Fruit fly (Drosophila melanogaster): ENCODE results near the gene narya.
A peak's percentile ranks its signal among the peaks of the same experiment; 100 is the strongest.

The narya gene

dm6 chrX:19496808-19497259 lies 22.0 kb downstream of the narya start (continued):
- TF ChIP-seq CG3838 (GFP tag; optimal IDR thresholded peaks at IDR 0.05) = no peak
- no peak for TF ChIP-seq cato (GFP tag; optimal IDR thresholded peaks at IDR 0.05; ENCODE audit: borderline replicate concordance)
- TF ChIP-seq CG13624 (GFP tag; optimal IDR thresholded peaks at IDR 0.05) = no peak
- TF ChIP-seq CG1024 (GFP tag; IDR thresholded peaks at IDR 0.05) = no peak
- TF ChIP-seq CG31224 (GFP tag; IDR thresholded peaks at IDR 0.05) = no peak
- no peak for TF ChIP-seq CG2875 (GFP tag; optimal IDR thresholded peaks at IDR 0.05)
- no peak for TF ChIP-seq Oli (tag; optimal IDR thresholded peaks at IDR 0.05)
- peak; percentile 68 for TF ChIP-seq CG32532 (GFP tag; IDR thresholded peaks at IDR 0.05)
- TF ChIP-seq gce (GFP tag; IDR thresholded peaks at IDR 0.05) = no peak
- TF ChIP-seq Ada2b (GFP tag; IDR thresholded peaks at IDR 0.05) = no peak
- peak; percentile 49; the same call in 2 of the 3 replicates for TF ChIP-seq CG16813 (GFP tag; IDR thresholded peaks at IDR 0.05; ENCODE audit: partially characterized antibody)
- TF ChIP-seq stc (GFP tag; IDR thresholded peaks at IDR 0.05) = no peak
- TF ChIP-seq CG9727 (GFP tag; optimal IDR thresholded peaks at IDR 0.05) = no peak
- no peak for TF ChIP-seq CoRest (tag; optimal IDR thresholded peaks at IDR 0.05)
- TF ChIP-seq CG4854 (GFP tag; optimal IDR thresholded peaks at IDR 0.05) = no peak
- peak; percentile 68 for TF ChIP-seq CG17912 (GFP tag; optimal IDR thresholded peaks at IDR 0.05)
- no peak for TF ChIP-seq TFAM (GFP tag; optimal IDR thresholded peaks at IDR 0.05)
- no peak for TF ChIP-seq ac (GFP tag; optimal IDR thresholded peaks at IDR 0.05)
- TF ChIP-seq CG7928 (GFP tag; optimal IDR thresholded peaks at IDR 0.05) = no peak
- no peak for TF ChIP-seq MTF-1 (GFP tag; optimal IDR thresholded peaks at IDR 0.05; ENCODE audit: borderline replicate concordance)
- no peak for TF ChIP-seq CG8765 (GFP tag; IDR thresholded peaks at IDR 0.05)
- no peak for TF ChIP-seq CG30020 (tag; optimal IDR thresholded peaks at IDR 0.05)
- no peak for TF ChIP-seq zfh1 (GFP tag; IDR thresholded peaks at IDR 0.05)
- no peak for TF ChIP-seq disco-r (GFP tag; optimal IDR thresholded peaks at IDR 0.05)
- no peak for TF ChIP-seq Ptx1 (GFP tag; IDR thresholded peaks at IDR 0.05)
- peak; percentile 97 for TF ChIP-seq chinmo (GFP tag; IDR thresholded peaks at IDR 0.05; ENCODE audit: partially characterized antibody)
- no peak for TF ChIP-seq emc (GFP tag; optimal IDR thresholded peaks at IDR 0.05)
- TF ChIP-seq Doc2 (GFP tag; IDR thresholded peaks at IDR 0.05) = no peak
- no peak for TF ChIP-seq fd64A (GFP tag; optimal IDR thresholded peaks at IDR 0.05)
- no peak for TF ChIP-seq CG3407 (GFP tag; optimal IDR thresholded peaks at IDR 0.05)
- no peak for TF ChIP-seq dimm (GFP tag; IDR thresholded peaks at IDR 0.05)
- TF ChIP-seq gro (GFP tag; optimal IDR thresholded peaks at IDR 0.05) = peak; percentile 26
- TF ChIP-seq hkb (optimal IDR thresholded peaks at IDR 0.05) = no peak
- TF ChIP-seq hkb (GFP tag; IDR thresholded peaks at IDR 0.05) = no peak
- TF ChIP-seq CG12659 (GFP tag; optimal IDR thresholded peaks at IDR 0.05) = peak; percentile 60
- TF ChIP-seq nmo (GFP tag; optimal IDR thresholded peaks at IDR 0.05) = peak; percentile 6
- TF ChIP-seq sob (GFP tag; IDR thresholded peaks at IDR 0.05) = peak; percentile 55
- peak; percentile 42 for TF ChIP-seq CG3847 (GFP tag; IDR thresholded peaks at IDR 0.05)
- no peak for TF ChIP-seq ham (GFP tag; IDR thresholded peaks at IDR 0.05)
- TF ChIP-seq CG11247 (GFP tag; IDR thresholded peaks at IDR 0.05) = no peak
- TF ChIP-seq br (optimal IDR thresholded peaks at IDR 0.05) = no peak
- no peak for TF ChIP-seq CG3995 (GFP tag; optimal IDR thresholded peaks at IDR 0.05)
- TF ChIP-seq CG33213 (GFP tag; optimal IDR thresholded peaks at IDR 0.05) = peak; percentile 27
- no peak for TF ChIP-seq jing (GFP tag; optimal IDR thresholded peaks at IDR 0.05)
- no peak for TF ChIP-seq tx (GFP tag; optimal IDR thresholded peaks at IDR 0.05)
- TF ChIP-seq CG34224 (GFP tag; IDR thresholded peaks at IDR 0.05; ENCODE audit: partially characterized antibody) = peak; percentile 76
- TF ChIP-seq Dip3 (GFP tag; optimal IDR thresholded peaks at IDR 0.05) = no peak
- no peak for TF ChIP-seq CG18619 (GFP tag; optimal IDR thresholded peaks at IDR 0.05)
- no peak for TF ChIP-seq Sox102F (GFP tag; optimal IDR thresholded peaks at IDR 0.05)
- TF ChIP-seq NC2α (GFP tag; optimal IDR thresholded peaks at IDR 0.05) = no peak
- TF ChIP-seq aop (GFP tag; IDR thresholded peaks at IDR 0.05) = no peak
- no peak for TF ChIP-seq CG7357 (GFP tag; IDR thresholded peaks at IDR 0.05)
- TF ChIP-seq ken (GFP tag; IDR thresholded peaks at IDR 0.05) = peak; percentile 52; the same call in 1 of the 3 replicates
